Fruit fly (Drosophila melanogaster) Kc167 (cell line): ENCODE results near the gene RhoGAP16F.

Experiments
- Myc ChIP-seq: fragments of >200 bp; optimal IDR thresholded peaks from 2 replicates; lab custom pipeline; 2017; ENCODE audit warnings: missing external identifiers
- Sin3A ChIP-seq: fragments of >200 bp; optimal IDR thresholded peaks from 2 replicates; lab custom pipeline; 2018; ENCODE audit warnings: missing external identifiers
- h ChIP-seq: fragments of >200 bp; optimal IDR thresholded peaks from 3 replicates; lab custom pipeline; 2018; ENCODE audit warnings: missing external identifiers
- insv ChIP-seq: fragments of >200 bp; optimal IDR thresholded peaks from 3 replicates; lab custom pipeline; 2018; ENCODE audit warnings: missing external identifiers
- psq ChIP-seq: fragments of >200 bp; optimal IDR thresholded peaks from 2 replicates; lab custom pipeline; 2017; ENCODE audit warnings: missing external identifiers
- ttk ChIP-seq: sonication (Bioruptor generic); optimal IDR thresholded peaks from 2 replicates; lab custom pipeline; 2017; ENCODE audit warnings: missing external identifiers

Gene RhoGAP16F

DNA sequence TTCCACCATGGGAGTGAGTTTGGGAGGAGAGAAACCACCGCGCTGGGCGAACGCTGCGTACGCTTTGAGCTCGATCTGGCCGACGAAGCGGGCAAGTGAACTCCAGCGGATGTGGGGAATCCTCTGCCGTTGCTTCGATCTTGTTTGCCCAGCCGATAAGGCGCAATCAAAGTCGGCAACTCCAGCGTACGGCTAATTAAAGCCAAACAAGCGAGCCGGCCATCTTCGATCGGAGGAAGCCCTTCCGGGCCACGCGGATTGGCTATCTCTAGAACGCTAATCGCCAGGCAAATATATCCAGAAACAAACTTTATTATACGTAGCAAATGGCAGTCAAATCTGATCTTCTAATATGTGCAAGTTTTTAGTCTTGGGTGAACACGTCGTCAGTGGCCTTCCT is 4.5 kb upstream of the RhoGAP16F start, which contains the start of gene CG7536:
TSS of gene CG7536 (minus strand) at position 101 of the 400 bp plus-strand sequence.
- TF ChIP-seq insv (no peak), psq (lab: Kevin White, UChicago) (no peak), ttk (no peak), Myc (lab: Kevin White, UChicago) (no peak), h (lab: Kevin White, UChicago) (no peak), Sin3A (no peak)

- TF ChIP-seq ttk (no peak), Myc (lab: Kevin White, UChicago) (no peak), h (lab: Kevin White, UChicago) (no peak), insv (no peak), Sin3A (no peak), psq (lab: Kevin White, UChicago) (no peak)
Measured at dm6 chrX:18090333-18090732, 2.6 kb upstream of the RhoGAP16F start, which contains the start of gene Swt1. Gene Swt1, minus strand, starts transcription at chrX:18090509.

DNA sequence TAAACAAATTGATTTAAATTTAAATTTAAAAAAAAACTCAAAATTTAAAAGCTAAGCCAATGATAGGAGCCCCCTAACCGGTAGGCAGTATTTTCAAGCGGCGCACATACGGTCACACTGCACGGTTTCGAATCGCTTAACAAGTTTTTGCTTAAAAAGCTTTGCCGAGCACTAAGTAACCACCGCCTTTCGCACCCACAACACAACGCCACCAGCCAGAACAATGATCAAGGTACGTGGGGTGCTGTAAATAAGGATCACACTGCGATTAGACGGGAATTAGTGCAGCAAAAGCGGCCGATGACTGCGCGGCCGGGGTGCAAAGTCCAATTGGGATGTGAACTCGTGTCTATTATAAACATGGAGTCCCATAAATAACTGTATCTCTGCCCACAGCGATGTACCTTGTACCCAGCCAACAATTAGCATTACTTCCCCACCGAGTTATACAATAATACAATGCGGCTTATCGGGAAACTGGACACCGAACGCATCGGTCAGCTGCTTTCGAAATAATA is 1.7 kb upstream of the RhoGAP16F start, which contains the start of gene scu:
TSS of gene scu (plus strand) at position 101 of the 518 bp plus-strand sequence.
- TF ChIP-seq insv (no peak), ttk (no peak), psq (lab: Kevin White, UChicago) (no peak), h (lab: Kevin White, UChicago) (no peak), Sin3A (no peak), Myc (lab: Kevin White, UChicago) (no peak)

- TF ChIP-seq Sin3A (no peak), ttk (peak; percentile 94)
Measured at dm6 chrX:18092126-18092525, 819 bp upstream of the RhoGAP16F start.

DNA sequence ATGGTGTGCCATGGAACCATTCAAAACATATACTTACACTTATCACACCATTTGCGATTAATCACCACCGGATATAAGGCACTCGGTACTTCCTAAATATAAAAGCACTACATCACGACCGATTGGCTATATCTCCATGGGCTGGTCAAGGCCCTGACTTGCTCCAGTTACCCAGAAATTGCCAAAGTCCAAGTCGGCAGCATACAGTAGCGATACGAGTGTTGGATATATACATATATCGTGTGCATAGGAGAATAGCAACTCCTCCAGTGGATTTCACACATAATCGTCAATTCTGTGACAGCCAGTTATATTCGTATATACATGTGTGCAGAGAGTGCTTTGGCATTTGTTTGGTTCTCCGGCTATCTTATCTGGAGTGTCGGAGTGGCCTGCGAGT is 1.2 kb downstream of the RhoGAP16F start:
- TF ChIP-seq insv, result no peak
- TF ChIP-seq ttk, result no peak
- TF ChIP-seq psq (lab: Kevin White, UChicago), result no peak
- no peak for TF ChIP-seq h (lab: Kevin White, UChicago)

DNA sequence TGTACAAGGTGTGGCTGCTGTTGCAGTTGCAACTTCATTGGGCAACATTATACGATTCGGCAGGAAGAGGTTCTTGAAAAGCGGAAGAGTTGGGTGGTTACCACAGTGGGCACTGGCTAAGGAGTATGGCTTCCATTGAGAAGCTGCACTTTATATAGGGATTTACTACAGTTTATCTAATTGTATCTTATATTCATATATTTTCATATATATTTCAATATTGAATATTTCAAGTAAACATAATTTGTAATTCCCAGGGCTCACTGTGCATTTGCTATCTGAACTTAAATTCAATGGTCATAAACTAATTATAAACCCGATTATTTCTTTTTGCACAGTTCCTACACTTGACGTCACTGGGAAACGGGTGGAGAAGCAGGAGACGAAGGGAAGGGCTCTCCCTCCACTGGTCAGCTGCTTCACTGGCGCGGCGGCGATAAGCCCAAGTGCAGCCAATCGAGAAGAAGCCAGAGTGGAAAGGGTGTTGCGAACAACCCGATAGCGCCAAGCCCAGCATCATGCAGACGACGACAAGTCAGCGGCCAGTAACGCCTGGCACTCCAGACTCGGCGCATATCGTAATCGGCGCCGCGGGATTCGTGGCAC is 1.9 kb downstream of the RhoGAP16F start:
- TF ChIP-seq psq (lab: Kevin White, UChicago), result no peak
- TF ChIP-seq insv, result no peak
- no peak for TF ChIP-seq Sin3A
- TF ChIP-seq h (lab: Kevin White, UChicago), result no peak
- no peak for TF ChIP-seq Myc (lab: Kevin White, UChicago)
- no peak for TF ChIP-seq ttk

- TF ChIP-seq h (lab: Kevin White, UChicago) (no peak), Myc (lab: Kevin White, UChicago) (no peak), insv (no peak), Sin3A (no peak)
Measured at dm6 chrX:18100146-18100669, 7.3 kb downstream of the RhoGAP16F start.

DNA sequence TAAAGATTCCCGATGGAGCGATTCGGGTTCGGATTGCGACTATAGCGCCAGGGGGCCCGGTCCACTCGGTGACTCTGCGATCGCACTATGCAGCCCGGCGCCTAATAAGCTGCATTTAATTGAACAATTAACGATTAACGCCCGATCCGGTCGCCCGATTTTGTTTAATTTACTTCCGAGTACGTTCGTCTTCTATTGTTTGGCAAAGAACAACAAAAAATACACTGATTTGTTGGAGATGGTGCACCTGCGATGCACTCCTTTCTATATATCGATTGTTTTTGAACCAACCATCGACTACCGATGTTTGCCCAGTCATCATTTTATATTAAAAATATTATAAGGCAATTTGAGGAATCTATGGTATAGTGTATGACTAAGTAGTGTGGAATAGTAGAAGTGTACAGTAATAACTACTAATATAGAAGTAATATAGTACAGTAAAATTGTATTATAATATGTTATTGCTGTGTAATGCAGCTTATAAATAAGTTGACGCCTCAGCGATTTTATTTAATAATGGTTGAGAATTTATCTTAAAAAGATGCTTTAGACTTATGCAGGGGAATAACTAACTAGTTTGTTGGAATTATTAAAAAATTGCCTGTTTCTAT is 8.3 kb downstream of the RhoGAP16F start, which contains the start of gene Mvb12:
TSS of gene Mvb12 (minus strand) at position 217 of the 614 bp plus-strand sequence.
- TF ChIP-seq ttk (no peak), Myc (lab: Kevin White, UChicago) (no peak), insv (no peak), psq (lab: Kevin White, UChicago) (no peak), h (lab: Kevin White, UChicago) (no peak), Sin3A (no peak)

DNA sequence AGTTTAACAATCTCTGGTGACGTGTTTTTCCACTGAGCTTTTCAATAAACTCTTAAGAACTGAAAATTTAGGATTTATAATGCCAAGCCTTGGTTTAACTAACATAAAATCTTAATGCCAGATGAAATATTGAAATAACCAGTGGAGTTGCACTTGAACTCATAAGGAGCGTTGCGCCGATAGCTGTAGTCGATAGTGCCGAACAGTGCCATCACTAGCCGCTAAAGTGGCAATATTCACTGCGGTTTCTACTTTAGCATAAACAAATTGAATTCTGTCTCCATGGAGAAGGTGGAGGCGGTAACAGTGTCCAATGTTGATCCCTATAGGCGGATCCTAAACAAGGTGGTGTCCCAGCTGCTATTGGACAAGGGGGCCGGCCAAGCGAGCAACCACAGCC is 8.8 kb downstream of the RhoGAP16F start, which contains the start of gene Taf8:
TSS of gene Taf8 (plus strand) at position 193 of the 400 bp plus-strand sequence.
- no peak for TF ChIP-seq h (lab: Kevin White, UChicago)
- no peak for TF ChIP-seq Sin3A
- no peak for TF ChIP-seq ttk
- no peak for TF ChIP-seq psq (lab: Kevin White, UChicago)
- no peak for TF ChIP-seq Myc (lab: Kevin White, UChicago)
- TF ChIP-seq insv, result no peak

dm6 chrX:18103353-18103752 is 10.4 kb downstream of the RhoGAP16F start, which contains the start of gene CG7135:
Gene CG7135, plus strand, starts transcription at chrX:18103653.
- TF ChIP-seq ttk (no peak), Myc (lab: Kevin White, UChicago) (no peak)

- no peak for TF ChIP-seq insv
- TF ChIP-seq ttk, result no peak
Measured at dm6 chrX:18106686-18107085, 13.7 kb downstream of the RhoGAP16F start.

DNA sequence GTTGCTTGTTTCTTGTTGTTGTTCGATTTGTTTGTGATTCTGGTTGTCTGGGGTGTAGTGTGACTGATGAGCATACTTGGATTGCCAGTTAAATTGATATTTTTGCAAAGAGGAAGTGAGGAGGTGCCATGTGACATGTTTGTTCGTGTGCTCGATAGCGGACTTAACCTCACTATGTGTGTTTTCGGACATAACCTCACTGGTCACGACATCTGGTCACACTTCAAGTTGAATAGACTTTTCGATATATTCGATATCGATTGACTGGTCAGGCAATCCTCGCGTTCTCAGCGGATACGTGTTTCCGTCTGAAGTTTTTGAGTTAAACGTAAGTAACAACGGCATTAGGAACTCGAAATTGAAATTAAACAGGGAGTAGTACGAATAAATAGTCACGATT is 15.7 kb downstream of the RhoGAP16F start:
- TF ChIP-seq insv (no peak), Sin3A (no peak), Myc (lab: Kevin White, UChicago) (no peak), ttk (no peak), h (lab: Kevin White, UChicago) (no peak), psq (lab: Kevin White, UChicago) (no peak)

DNA sequence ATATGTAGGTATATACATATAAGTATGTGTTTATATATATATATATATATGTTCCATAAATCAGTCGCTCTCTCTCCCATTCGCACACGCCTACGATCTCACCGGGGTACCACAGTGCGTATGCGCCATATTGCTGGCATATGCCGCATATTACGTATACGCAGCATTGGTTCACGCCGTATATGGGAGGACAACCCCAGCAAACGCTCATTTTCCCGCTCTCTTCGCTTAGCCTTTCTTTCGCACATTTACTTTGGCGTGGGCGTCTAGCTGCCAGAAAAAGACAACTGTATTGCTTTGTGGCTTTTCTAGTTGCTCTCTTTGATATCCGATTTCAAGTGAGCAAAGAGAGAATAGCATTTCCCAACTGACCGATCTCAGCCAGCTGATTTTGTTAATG is 21.8 kb downstream of the RhoGAP16F start:
- TF ChIP-seq ttk, result no peak
- TF ChIP-seq Sin3A, result no peak
- TF ChIP-seq psq (lab: Kevin White, UChicago), result no peak
- TF ChIP-seq insv, result no peak
